Worm (Caenorhabditis elegans): ENCODE measurements around the gene K11G9.5.

The K11G9.5 gene

DNA sequence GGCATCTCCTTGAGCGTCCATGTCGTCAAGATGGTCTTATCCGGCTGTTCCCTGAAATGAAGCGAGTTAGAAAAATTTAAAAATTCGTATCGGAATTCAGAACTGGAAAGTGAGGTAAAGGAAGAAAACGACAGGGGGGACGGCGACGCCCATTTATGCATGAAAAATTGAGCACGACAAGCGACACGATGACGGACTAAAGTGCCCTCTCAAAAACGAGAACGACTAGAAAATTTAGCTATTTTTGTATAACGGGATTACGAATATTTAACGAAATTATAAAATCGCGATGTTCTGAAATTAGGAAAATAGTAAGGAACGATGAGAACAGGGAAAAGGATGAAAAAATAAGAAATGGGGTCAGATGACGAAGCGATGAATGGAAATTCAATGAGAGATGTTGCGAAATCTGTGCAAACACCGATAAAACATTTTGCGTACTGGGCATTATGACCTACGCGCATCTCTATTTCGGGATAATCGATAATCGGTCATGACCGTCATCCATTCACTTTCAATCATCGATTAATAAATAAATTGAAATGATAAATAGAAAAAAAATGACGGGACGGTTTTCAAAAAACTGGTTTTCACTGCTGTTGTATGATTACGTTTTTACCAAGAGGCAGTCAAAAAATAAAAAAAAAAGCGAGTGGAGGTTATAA lies 31.7 kb downstream of the K11G9.5 start, which contains the start of gene snb-1 (continued):
- TF ChIP-seq nhr-85 (tag) (peak; percentile 89), dpl-1 (GFP tag; optimal IDR thresholded peaks at IDR 0.05) (peak; percentile 61 to 71 (median 62)), lsy-2 (tag; optimal IDR thresholded peaks at IDR 0.05) (peak; percentile 64 to 82), alr-1 (tag; optimal IDR thresholded peaks at IDR 0.05; ENCODE audit: borderline replicate concordance) (no peak), fos-1 (tag; optimal IDR thresholded peaks at IDR 0.05) (peak; percentile 1), egl-27 (tag; optimal IDR thresholded peaks at IDR 0.05) (no peak), efl-3 (GFP tag; optimal IDR thresholded peaks at IDR 0.05) (no peak), mab-9 (GFP tag; IDR thresholded peaks at IDR 0.05) (no peak), ceh-82 (tag; optimal IDR thresholded peaks at IDR 0.05) (peak; percentile 97 to 99 (median 97)), hlh-17 (GFP tag; optimal IDR thresholded peaks at IDR 0.05; ENCODE audit: borderline replicate concordance) (no peak), isw-1 (GFP tag; IDR thresholded peaks at IDR 0.05) (peak; percentile 47), blmp-1 (tag; optimal IDR thresholded peaks at IDR 0.05) (peak; percentile 87), nhr-237 (tag; optimal IDR thresholded peaks at IDR 0.05) (no peak), tbx-2 (tag; optimal IDR thresholded peaks at IDR 0.05) (peak; percentile 60), tlp-1 (tag; optimal IDR thresholded peaks at IDR 0.05) (no peak), Y116A8C.19 (tag; optimal IDR thresholded peaks at IDR 0.05; ENCODE audit: borderline replicate concordance) (no peak), ceh-90 (tag; optimal IDR thresholded peaks at IDR 0.05) (no peak), nhr-77 (tag; optimal IDR thresholded peaks at IDR 0.05) (peak; percentile 19), unc-30 (tag; optimal IDR thresholded peaks at IDR 0.05) (no peak), grh-1 (GFP tag; IDR thresholded peaks at IDR 0.05) (peak; percentile 58), sptf-1 (tag; optimal IDR thresholded peaks at IDR 0.05) (no peak), lin-13 (GFP tag; optimal IDR thresholded peaks at IDR 0.05) (peak; percentile 35), ets-5 (GFP tag; IDR thresholded peaks at IDR 0.05) (no peak), snpc-4 (tag; optimal IDR thresholded peaks at IDR 0.05) (peak; percentile 76), nhr-12 (tag; optimal IDR thresholded peaks at IDR 0.05) (no peak), ces-1 (GFP tag; optimal IDR thresholded peaks at IDR 0.05) (no peak), ztf-11 (tag; optimal IDR thresholded peaks at IDR 0.05) (no peak), irx-1 (tag; optimal IDR thresholded peaks at IDR 0.05) (no peak), vab-15 (tag; optimal IDR thresholded peaks at IDR 0.05) (no peak), unc-130 (tag; optimal IDR thresholded peaks at IDR 0.05) (peak; percentile 80), lin-15B (tag; optimal IDR thresholded peaks at IDR 0.05) (no peak), lin-14 (GFP tag; optimal IDR thresholded peaks at IDR 0.05) (peak; percentile 74)

DNA sequence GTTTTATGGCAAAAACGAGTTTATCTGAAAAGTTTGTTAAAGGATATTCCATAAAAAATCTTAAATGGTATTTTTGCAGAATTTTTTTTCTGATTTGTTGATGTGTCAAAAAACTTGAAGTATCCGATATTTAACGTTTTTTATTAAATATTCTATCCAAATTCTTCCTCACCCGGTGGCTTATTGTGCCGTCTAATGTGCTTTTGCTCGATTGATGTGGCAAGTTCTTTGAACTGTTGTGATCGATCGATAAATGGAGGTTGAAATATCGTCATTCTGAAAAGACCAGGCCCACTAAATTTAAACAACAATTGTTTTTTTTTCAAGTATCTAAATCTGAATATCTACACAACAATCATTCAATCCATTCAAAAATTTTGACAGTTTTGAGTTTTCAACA lies 33.1 kb downstream of the K11G9.5 start, which contains the start of gene syx-18:
Gene syx-18, minus strand, starts transcription at position 276 of the 400 bp plus-strand sequence.
- TF ChIP-seq tbx-2 (tag; optimal IDR thresholded peaks at IDR 0.05) = no peak
- no peak for TF ChIP-seq zip-4 (GFP tag; optimal IDR thresholded peaks at IDR 0.05)
- peak; percentile 5 for TF ChIP-seq nhr-90 (tag; optimal IDR thresholded peaks at IDR 0.05; ENCODE audit: poor library complexity)
- TF ChIP-seq fos-1 (tag; optimal IDR thresholded peaks at IDR 0.05) = peak; percentile 3
- no peak for TF ChIP-seq ceh-90 (tag; optimal IDR thresholded peaks at IDR 0.05)
- no peak for TF ChIP-seq fkh-4 (tag; optimal IDR thresholded peaks at IDR 0.05; ENCODE audit: borderline replicate concordance)
- no peak for TF ChIP-seq lin-15B (tag; optimal IDR thresholded peaks at IDR 0.05)
- TF ChIP-seq ceh-8 (GFP tag; optimal IDR thresholded peaks at IDR 0.05) = no peak
- TF ChIP-seq fkh-8 (tag; optimal IDR thresholded peaks at IDR 0.05) = no peak
- no peak for TF ChIP-seq mep-1 (tag; optimal IDR thresholded peaks at IDR 0.05)
- TF ChIP-seq ama-1 (optimal IDR thresholded peaks at IDR 0.05) = peak; percentile 58
- TF ChIP-seq unc-98 (GFP tag; IDR thresholded peaks at IDR 0.05) = no peak
- TF ChIP-seq sox-4 (tag; optimal IDR thresholded peaks at IDR 0.05) = no peak
- no peak for TF ChIP-seq nhr-84 (tag; optimal IDR thresholded peaks at IDR 0.05)
- TF ChIP-seq nhr-47 (tag; optimal IDR thresholded peaks at IDR 0.05) = peak; percentile 18
